Worm (Caenorhabditis elegans): Measurements from ENCODE around the gene wrt-4.

ce11 chrX:15713189-15713588, 43.9 kb downstream of the wrt-4 start:
- TF ChIP-seq lsy-12 (tag; optimal IDR thresholded peaks at IDR 0.05), result no peak
- TF ChIP-seq ama-1 (optimal IDR thresholded peaks at IDR 0.05), result no peak
- TF ChIP-seq fkh-10 (GFP tag; optimal IDR thresholded peaks at IDR 0.05), result no peak
- no peak for TF ChIP-seq nhr-237 (tag; optimal IDR thresholded peaks at IDR 0.05)
- no peak for TF ChIP-seq elt-3 (tag; optimal IDR thresholded peaks at IDR 0.05)
- no peak for TF ChIP-seq mdl-1 (tag; optimal IDR thresholded peaks at IDR 0.05)
- no peak for TF ChIP-seq nhr-25 (tag; optimal IDR thresholded peaks at IDR 0.05)

All from whole organism, L3 larva.